Fruit fly (Drosophila melanogaster) whole organism, embryonic: ENCODE results near the gene Ndfip.
A peak's percentile ranks its signal among the peaks of the same experiment; 100 is the strongest.

Experiments used
- CG10321 ChIP-seq: fragments of 200-800 bp; sonication (Bioruptor generic); IDR thresholded peaks from 2 replicates; pipeline ENCODE4 v1.3.6; 2022; ENCODE audit warnings: missing biosample characterization, missing genetic modification characterization
- CG11247 ChIP-seq: fragments of 200-800 bp; sonication (Bioruptor generic); IDR thresholded peaks from 2 replicates; pipeline ENCODE4 v1.3.6; 2022; ENCODE audit warnings: missing biosample characterization, missing genetic modification characterization
- CG11695 ChIP-seq: fragments of 200-800 bp; sonication (Bioruptor generic); IDR thresholded peaks from 3 replicates; pipeline ENCODE4 v1.3.6; 2022; ENCODE audit warnings: missing biosample characterization, missing genetic modification characterization
- CG12104 ChIP-seq: fragments of 200-800 bp; sonication (Bioruptor generic); optimal IDR thresholded peaks from 3 replicates; lab custom pipeline; 2016; ENCODE audit warnings: missing biosample characterization, missing genetic modification characterization
- CG12769 ChIP-seq: fragments of 200-800 bp; sonication (Bioruptor generic); optimal IDR thresholded peaks from 2 replicates; lab custom pipeline; 2019; ENCODE audit warnings: missing biosample characterization, mild to moderate bottlenecking, missing genetic modification characterization, moderate library complexity
- CG14441 ChIP-seq: fragments of 200-800 bp; sonication (Bioruptor generic); IDR thresholded peaks from 2 replicates; pipeline ENCODE4 v1.3.6; 2022; ENCODE audit warnings: missing biosample characterization, missing genetic modification characterization
- CG18599 ChIP-seq: fragments of 200-800 bp; sonication (Bioruptor generic); optimal IDR thresholded peaks from 3 replicates; lab custom pipeline; 2017; ENCODE audit warnings: missing biosample characterization, missing genetic modification characterization, mild to moderate bottlenecking, moderate library complexity, missing genetic modification reagents
- CG2116 ChIP-seq: fragments of 200-800 bp; sonication (Bioruptor generic); optimal IDR thresholded peaks from 3 replicates; lab custom pipeline; 2018; ENCODE audit warnings: missing biosample characterization, mild to moderate bottlenecking, missing genetic modification characterization
- CG30431 ChIP-seq: fragments of 200-800 bp; sonication (Bioruptor generic); optimal IDR thresholded peaks from 2 replicates; lab custom pipeline; 2017; ENCODE audit warnings: missing biosample characterization, missing genetic modification characterization
- CG31224 ChIP-seq: fragments of 200-800 bp; sonication (Bioruptor generic); IDR thresholded peaks from 2 replicates; pipeline ENCODE4 v1.3.6; 2022; ENCODE audit warnings: missing biosample characterization, missing genetic modification characterization
- CG32767 ChIP-seq: fragments of 200-800 bp; sonication (Bioruptor generic); IDR thresholded peaks from 2 replicates; pipeline ENCODE4 v1.3.6; 2022; ENCODE audit warnings: missing biosample characterization, missing genetic modification characterization
- CG3281 ChIP-seq: fragments of 200-800 bp; sonication (Bioruptor generic); optimal IDR thresholded peaks from 3 replicates; lab custom pipeline; 2017; ENCODE audit warnings: missing biosample characterization, mild to moderate bottlenecking, missing genetic modification characterization
- CG33213 ChIP-seq: fragments of 200-800 bp; sonication (Bioruptor generic); optimal IDR thresholded peaks from 3 replicates; lab custom pipeline; 2016; ENCODE audit warnings: missing biosample characterization, missing genetic modification characterization
- CG7357 ChIP-seq: fragments of 200-800 bp; sonication (Bioruptor generic); IDR thresholded peaks from 3 replicates; pipeline ENCODE4 v1.3.6; 2022; ENCODE audit warnings: missing biosample characterization, missing genetic modification characterization
- CoRest ChIP-seq: fragments of 200-800 bp; sonication (Bioruptor generic); optimal IDR thresholded peaks from 3 replicates; lab custom pipeline; 2018; ENCODE audit warnings: missing biosample characterization, mild to moderate bottlenecking, missing genetic modification characterization, moderate library complexity
- Eip74EF ChIP-seq, 2 experiments: fragments of 200-800 bp in 1 of 2; fragments of >200 bp in 1 of 2; sonication (Bioruptor generic) in 1 of 2; optimal IDR thresholded peaks; 2 replicates each; lab custom pipeline; 2017 to 2019; ENCODE audit warnings: missing biosample characterization in 2 of 2, missing genetic modification characterization in 2 of 2, mild to moderate bottlenecking in 1 of 2, moderate library complexity in 1 of 2
- Fer3 ChIP-seq: fragments of 200-800 bp; sonication (Bioruptor generic); optimal IDR thresholded peaks from 2 replicates; lab custom pipeline; 2018; ENCODE audit warnings: missing biosample characterization, mild to moderate bottlenecking, missing genetic modification characterization, moderate library complexity
- Hey ChIP-seq: fragments of 200-800 bp; sonication (Bioruptor generic); optimal IDR thresholded peaks from 3 replicates; lab custom pipeline; 2018; ENCODE audit warnings: missing biosample characterization, mild to moderate bottlenecking, missing genetic modification characterization
- Lhr ChIP-seq: fragments of 200-800 bp; sonication (Bioruptor generic); optimal IDR thresholded peaks from 3 replicates; lab custom pipeline; 2017; ENCODE audit warnings: mild to moderate bottlenecking, missing biosample characterization, missing genetic modification reagents, missing genetic modification characterization
- MESR4 ChIP-seq: fragments of 200-800 bp; sonication (Bioruptor generic); optimal IDR thresholded peaks from 2 replicates; lab custom pipeline; 2018; ENCODE audit warnings: missing biosample characterization, mild to moderate bottlenecking, missing genetic modification characterization, moderate library complexity
- Meics ChIP-seq: fragments of 200-800 bp; sonication (Bioruptor generic); optimal IDR thresholded peaks from 2 replicates; lab custom pipeline; 2017; ENCODE audit warnings: missing biosample characterization, mild to moderate bottlenecking, missing genetic modification characterization
- Pdp1 ChIP-seq, 2 experiments: fragments of 200-800 bp; sonication (Bioruptor generic); optimal IDR thresholded peaks; 3 replicates each; lab custom pipeline; 2016; ENCODE audit warnings: missing biosample characterization in 2 of 2, missing genetic modification characterization in 2 of 2, mild to moderate bottlenecking in 1 of 2, moderate library complexity in 1 of 2
- Poxn ChIP-seq: fragments of 200-800 bp; sonication (Bioruptor generic); IDR thresholded peaks from 2 replicates; pipeline ENCODE4 v1.3.6; 2022; ENCODE audit warnings: missing biosample characterization, missing genetic modification characterization
- Scr ChIP-seq: fragments of 200-800 bp; sonication (Bioruptor generic); IDR thresholded peaks from 2 replicates; pipeline ENCODE4 v1.3.6; 2022; ENCODE audit warnings: missing biosample characterization, missing genetic modification characterization; ENCODE audit not compliant: partially characterized antibody
- Six4 ChIP-seq: fragments of 200-800 bp; sonication (Bioruptor generic); optimal IDR thresholded peaks from 2 replicates; lab custom pipeline; 2016; ENCODE audit warnings: missing biosample characterization, missing genetic modification characterization
- ara ChIP-seq: fragments of 200-800 bp; sonication (Bioruptor generic); IDR thresholded peaks from 2 replicates; pipeline ENCODE4 v1.3.6; 2022; ENCODE audit warnings: missing biosample characterization, missing genetic modification characterization
- cas ChIP-seq: fragments of 200-800 bp; sonication (Bioruptor generic); IDR thresholded peaks from 2 replicates; pipeline ENCODE4 v1.3.6; 2022; ENCODE audit warnings: missing biosample characterization, missing genetic modification characterization
- dan ChIP-seq: fragments of 200-800 bp; sonication (Bioruptor generic); IDR thresholded peaks from 2 replicates; pipeline ENCODE4 v1.3.6; 2022; ENCODE audit warnings: missing biosample characterization, missing genetic modification characterization
- en ChIP-seq: fragments of 200-800 bp; sonication (Bioruptor generic); optimal IDR thresholded peaks from 2 replicates; lab custom pipeline; 2016; ENCODE audit warnings: missing biosample characterization, missing genetic modification characterization
- eve ChIP-seq, 2 experiments: fragments of >200 bp; optimal IDR thresholded peaks; 2 replicates each; lab custom pipeline; 2017; ENCODE audit warnings: missing biosample characterization in 2 of 2, missing genetic modification characterization in 2 of 2
- exex ChIP-seq: fragments of 200-800 bp; sonication (Bioruptor generic); optimal IDR thresholded peaks from 4 replicates; lab custom pipeline; 2018; ENCODE audit warnings: missing biosample characterization, mild to moderate bottlenecking, missing genetic modification characterization, moderate library complexity
- fd64A ChIP-seq: fragments of 200-800 bp; sonication (Bioruptor generic); optimal IDR thresholded peaks from 3 replicates; lab custom pipeline; 2018; ENCODE audit warnings: missing biosample characterization, mild to moderate bottlenecking, missing genetic modification characterization
- ftz-f1 ChIP-seq: fragments of 200-800 bp; sonication (Bioruptor generic); optimal IDR thresholded peaks from 2 replicates; lab custom pipeline; 2016; ENCODE audit warnings: missing biosample characterization, missing genetic modification characterization
- grau ChIP-seq: fragments of 200-800 bp; optimal IDR thresholded peaks from 3 replicates; lab custom pipeline; 2019; ENCODE audit warnings: missing biosample characterization, mild to moderate bottlenecking, missing genetic modification characterization, moderate library complexity
- grn ChIP-seq: fragments of 200-800 bp; sonication (Bioruptor generic); optimal IDR thresholded peaks from 3 replicates; lab custom pipeline; 2017; ENCODE audit warnings: missing biosample characterization, missing genetic modification characterization
- ind ChIP-seq: fragments of 200-800 bp; sonication (Bioruptor generic); optimal IDR thresholded peaks from 3 replicates; lab custom pipeline; 2016; ENCODE audit warnings: missing biosample characterization, missing genetic modification characterization
- jumu ChIP-seq: fragments of 200-800 bp; sonication (Bioruptor generic); optimal IDR thresholded peaks from 3 replicates; lab custom pipeline; 2016; ENCODE audit warnings: missing biosample characterization, missing genetic modification characterization
- onecut ChIP-seq: fragments of 200-800 bp; sonication (Bioruptor generic); IDR thresholded peaks from 2 replicates; pipeline ENCODE4 v1.3.6; 2022; ENCODE audit warnings: missing biosample characterization, missing genetic modification characterization
- sens ChIP-seq: fragments of 200-800 bp; sonication (Bioruptor generic); peaks from one replicate; lab custom pipeline; 2016; ENCODE audit warnings: missing biosample characterization, missing genetic modification characterization
- slbo ChIP-seq: fragments of 200-800 bp; sonication (Bioruptor generic); IDR thresholded peaks from 2 replicates; pipeline ENCODE4 v1.3.6; 2022; ENCODE audit warnings: missing biosample characterization, missing genetic modification characterization
- sna ChIP-seq: fragments of 200-800 bp; sonication (Bioruptor generic); IDR thresholded peaks from 2 replicates; pipeline ENCODE4 v1.3.6; 2022; ENCODE audit warnings: missing biosample characterization, missing genetic modification characterization; ENCODE audit not compliant: partially characterized antibody
- so ChIP-seq: fragments of 200-800 bp; sonication (Bioruptor generic); IDR thresholded peaks from 3 replicates; pipeline ENCODE4 v1.3.6; 2022; ENCODE audit warnings: missing biosample characterization, missing genetic modification characterization
- sr ChIP-seq: fragments of 200-800 bp; sonication (Bioruptor generic); IDR thresholded peaks from 3 replicates; pipeline ENCODE4 v1.3.6; 2022; ENCODE audit warnings: missing biosample characterization, missing genetic modification characterization
- tna ChIP-seq: fragments of 200-800 bp; sonication (Bioruptor generic); IDR thresholded peaks from 2 replicates; pipeline ENCODE4 v1.3.6; 2022; ENCODE audit warnings: missing biosample characterization, missing genetic modification characterization; ENCODE audit not compliant: partially characterized antibody
- trem ChIP-seq: fragments of 200-800 bp; optimal IDR thresholded peaks from 3 replicates; lab custom pipeline; 2019; ENCODE audit warnings: missing biosample characterization, mild to moderate bottlenecking, missing genetic modification characterization, moderate library complexity
- tup ChIP-seq: fragments of 200-800 bp; sonication (Bioruptor generic); optimal IDR thresholded peaks from 2 replicates; lab custom pipeline; 2016; ENCODE audit warnings: missing biosample characterization, mild to moderate bottlenecking, missing genetic modification characterization, moderate library complexity
- unc-4 ChIP-seq: fragments of 200-800 bp; sonication (Bioruptor generic); IDR thresholded peaks from 2 replicates; pipeline ENCODE4 v1.3.6; 2022; ENCODE audit warnings: missing biosample characterization, missing genetic modification characterization; ENCODE audit not compliant: partially characterized antibody

The Ndfip gene

DNA sequence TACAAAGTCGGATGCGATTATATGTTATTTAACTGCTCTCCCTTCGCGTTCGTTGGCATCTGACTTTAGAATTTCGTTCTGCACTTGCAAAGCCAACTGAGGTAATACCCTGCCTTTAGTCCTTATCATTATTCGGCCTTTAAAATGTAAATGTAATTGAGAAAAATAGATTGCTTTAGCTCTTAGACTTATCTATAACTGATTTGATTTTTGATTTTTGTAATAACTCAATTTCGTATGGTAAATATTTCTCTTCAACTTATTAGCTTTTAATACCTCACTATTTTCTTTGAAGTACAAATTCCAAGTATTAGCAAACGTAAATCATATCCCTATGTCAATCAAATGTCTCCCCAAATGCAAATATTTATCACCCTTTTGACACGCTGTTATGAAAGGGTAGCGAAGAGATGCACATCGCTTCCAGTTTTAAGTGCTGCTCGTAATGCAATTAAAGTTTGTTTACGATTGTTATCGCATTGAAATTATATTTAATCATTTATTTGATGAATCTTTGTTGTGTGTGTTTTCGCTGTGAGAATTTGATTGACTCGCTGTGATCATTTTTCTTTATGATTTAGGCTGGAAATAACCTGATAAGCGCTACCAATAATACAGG lies 29.8 kb downstream of the Ndfip start (continued):
- no peak for TF ChIP-seq sna
- no peak for TF ChIP-seq Six4 (GFP tag; lab: Kevin White, UChicago)
- no peak for TF ChIP-seq ind (GFP tag; lab: Kevin White, UChicago)
- TF ChIP-seq Fer3 (tag; lab: Kevin White, UChicago): no peak
- TF ChIP-seq slbo (GFP tag; lab: Robert Waterston, UW): no peak
- TF ChIP-seq tup (GFP tag; lab: Kevin White, UChicago): no peak
- TF ChIP-seq CG32767 (GFP tag; lab: Robert Waterston, UW): no peak
- no peak for TF ChIP-seq Poxn (GFP tag; lab: Robert Waterston, UW)
- no peak for TF ChIP-seq unc-4
- TF ChIP-seq CG33213 (GFP tag; lab: Kevin White, UChicago): no peak

DNA sequence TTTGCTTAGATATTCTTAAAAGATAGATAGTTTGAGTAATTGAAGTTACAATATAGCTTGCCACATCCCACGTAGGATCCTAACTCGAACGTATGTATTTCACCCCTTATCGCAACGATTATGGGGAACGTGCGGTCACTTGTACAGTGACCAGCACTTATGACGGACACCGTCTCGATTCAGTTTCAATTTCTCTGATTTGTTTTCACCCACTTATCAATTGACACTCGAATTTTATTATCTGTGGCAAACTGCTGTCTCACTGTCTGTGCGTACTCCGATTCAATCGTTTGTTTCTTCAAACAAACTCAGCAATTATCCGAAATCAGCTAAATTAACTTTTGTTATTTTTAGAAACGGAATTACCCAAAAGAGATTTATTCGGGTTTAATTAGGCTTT lies 31.1 kb downstream of the Ndfip start:
- no peak for TF ChIP-seq trem (tag; lab: Kevin White, UChicago)
- TF ChIP-seq Lhr (GFP tag; lab: Kevin White, UChicago): no peak
- no peak for TF ChIP-seq CG30431 (GFP tag; lab: Kevin White, UChicago)
- no peak for TF ChIP-seq dan (GFP tag; lab: Robert Waterston, UW)
- TF ChIP-seq grau (tag; lab: Kevin White, UChicago): peak; percentile 48
- TF ChIP-seq cas (GFP tag; lab: Robert Waterston, UW): no peak
- TF ChIP-seq CG12104 (GFP tag; lab: Kevin White, UChicago): no peak
- no peak for TF ChIP-seq Scr (GFP tag; lab: Robert Waterston, UW)
- peak in 1 of 2 experiments; percentile 67 for TF ChIP-seq Eip74EF (GFP tag; optimal IDR thresholded peaks at IDR 0.05; lab: Kevin White, UChicago)
- no peak for TF ChIP-seq CoRest
- TF ChIP-seq exex (tag; lab: Kevin White, UChicago): peak; percentile 50
- no peak for TF ChIP-seq CG31224 (GFP tag; lab: Robert Waterston, UW)
- no peak for TF ChIP-seq Pdp1 (GFP tag; optimal IDR thresholded peaks at IDR 0.05; lab: Kevin White, UChicago)
- peak; percentile 11 for TF ChIP-seq grn (GFP tag; lab: Kevin White, UChicago)
- TF ChIP-seq CG14441 (GFP tag; lab: Robert Waterston, UW): no peak
- 0 out of 3 replicates have a peak, but pooled peaks have one; percentile 22 for TF ChIP-seq CG11695
- TF ChIP-seq Hey (tag; lab: Kevin White, UChicago): peak; percentile 7
- peak in 1 of 2 experiments; percentile 12 for TF ChIP-seq eve (GFP tag; optimal IDR thresholded peaks at IDR 0.05; lab: Kevin White, UChicago)

DNA sequence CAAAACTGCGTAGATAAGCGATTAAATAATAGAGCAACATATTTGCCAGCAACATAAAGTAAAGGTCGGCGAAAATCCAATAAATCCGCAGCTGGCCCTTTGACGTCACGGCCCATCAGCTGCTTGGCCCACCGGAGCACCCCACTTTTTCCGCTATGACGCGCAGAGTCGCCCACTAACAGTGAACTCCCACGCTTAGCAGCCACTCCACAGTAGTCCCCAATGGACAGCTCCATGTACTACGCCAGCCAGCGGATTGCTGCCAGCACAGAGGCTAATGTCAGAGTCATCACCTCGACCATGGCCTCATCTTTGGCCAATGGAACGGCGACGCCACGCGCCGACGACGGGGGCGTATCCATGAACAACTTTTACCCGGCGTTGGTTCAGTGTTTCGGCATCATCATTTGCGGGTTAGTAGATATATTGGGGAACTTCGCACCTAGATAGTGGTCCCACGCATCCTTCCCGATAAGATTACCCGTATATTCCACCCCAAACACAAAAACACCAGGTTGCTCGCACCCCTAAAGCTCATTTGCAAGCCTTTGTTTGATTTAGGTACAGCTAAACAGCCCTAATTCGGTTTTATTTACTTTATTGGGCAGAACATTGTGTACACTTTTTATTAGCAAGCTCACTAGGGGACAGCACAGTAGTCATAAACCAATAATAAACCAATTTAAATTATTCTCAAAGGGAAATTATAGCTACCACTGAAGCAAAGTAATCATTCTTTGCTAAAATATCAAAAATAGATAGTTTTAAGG lies 31.8 kb downstream of the Ndfip start:
- peak; percentile 97 for TF ChIP-seq sr (GFP tag; lab: Robert Waterston, UW)
- no peak for TF ChIP-seq jumu
- peak; percentile 6 for TF ChIP-seq CG3281 (GFP tag; lab: Kevin White, UChicago)
- peak; percentile 15; the same call in 1 of the 2 replicates for TF ChIP-seq ara (GFP tag; lab: Robert Waterston, UW)
- no peak for TF ChIP-seq fd64A (GFP tag; lab: Kevin White, UChicago)
- TF ChIP-seq onecut (GFP tag; lab: Robert Waterston, UW): peak; percentile 39; the same call in 1 of the 2 replicates
- TF ChIP-seq tna (GFP tag; lab: Robert Waterston, UW): 0 out of 2 replicates have a peak, but pooled peaks have one; percentile 23
- no peak for TF ChIP-seq CG11247 (GFP tag; lab: Robert Waterston, UW)
- TF ChIP-seq CG12769 (tag; lab: Kevin White, UChicago): peak; percentile 7
- peak; percentile 2 for TF ChIP-seq MESR4 (GFP tag; lab: Kevin White, UChicago)
- TF ChIP-seq CG10321 (GFP tag; lab: Robert Waterston, UW): no peak
- peak; percentile 6 for TF ChIP-seq Meics (GFP tag; lab: Kevin White, UChicago)
- TF ChIP-seq CG2116 (GFP tag; lab: Kevin White, UChicago): no peak
- TF ChIP-seq ftz-f1 (GFP tag; lab: Kevin White, UChicago): peak; percentile 41
- peak; percentile 74 for TF ChIP-seq sens
- peak; percentile 30; the same call in 1 of the 3 replicates for TF ChIP-seq so
- TF ChIP-seq CG7357 (GFP tag; lab: Robert Waterston, UW): 0 out of 3 replicates have a peak, but pooled peaks have one; percentile 24
- TF ChIP-seq en (GFP tag; lab: Kevin White, UChicago): no peak
- TF ChIP-seq CG18599 (GFP tag; lab: Kevin White, UChicago): peak; percentile 28
